Fruit fly (Drosophila melanogaster): ENCODE data around the gene CG14304.
A peak's percentile ranks its signal among the peaks of the same experiment; 100 is the strongest.

CG14304 gene

DNA sequence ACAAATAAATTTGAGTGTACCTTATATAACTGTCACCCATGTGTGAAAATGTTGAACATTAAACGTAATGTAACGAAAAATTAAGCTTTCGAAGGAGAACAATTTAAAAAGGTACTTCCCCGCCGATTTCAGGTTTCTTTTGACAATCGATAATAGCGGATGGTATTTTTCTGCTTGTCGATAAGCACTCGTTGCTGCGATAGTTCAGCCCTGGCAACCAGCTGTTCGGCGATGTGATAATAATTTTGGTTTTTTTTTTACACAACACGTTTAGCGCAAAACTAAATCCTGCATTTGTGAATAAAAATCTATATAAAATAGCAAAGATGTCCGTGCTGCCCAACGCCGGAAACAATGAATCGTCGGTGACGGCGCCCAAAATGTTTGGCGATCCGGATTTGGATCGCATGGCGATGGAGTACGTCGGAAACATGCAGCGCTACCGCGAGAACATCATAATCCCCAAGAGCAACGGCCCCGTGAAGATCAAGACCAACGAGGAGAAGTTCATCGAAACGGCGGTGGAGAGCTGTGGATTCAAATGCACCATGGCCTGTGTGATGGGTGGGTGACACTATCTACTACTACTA, 46.6 kb upstream of the CG14304 start, which contains the start of gene CG31229 (continued):
- TF ChIP-seq CG16813 (GFP tag; IDR thresholded peaks at IDR 0.05; ENCODE audit: partially characterized antibody) (peak; percentile 43; the same call in 2 of the 3 replicates), luna (GFP tag; optimal IDR thresholded peaks at IDR 0.05) (no peak), CG7839 (tag; optimal IDR thresholded peaks at IDR 0.05) (no peak), hb (GFP tag; IDR thresholded peaks at IDR 0.05; ENCODE audit: partially characterized antibody) (0 out of 3 replicates have a peak, but pooled peaks have one; percentile 37), nau (GFP tag; optimal IDR thresholded peaks at IDR 0.05) (no peak), CG10209 (GFP tag; optimal IDR thresholded peaks at IDR 0.05) (no peak), emc (GFP tag; optimal IDR thresholded peaks at IDR 0.05) (no peak), grau (tag; optimal IDR thresholded peaks at IDR 0.05) (no peak), BEAF-32 (GFP tag; optimal IDR thresholded peaks at IDR 0.05) (peak; percentile 57), dimm (GFP tag; IDR thresholded peaks at IDR 0.05) (no peak), fru (optimal IDR thresholded peaks at IDR 0.05) (no peak), Meics (GFP tag; optimal IDR thresholded peaks at IDR 0.05) (no peak), MESR4 (GFP tag; optimal IDR thresholded peaks at IDR 0.05) (peak; percentile 53), Tbp (GFP tag; optimal IDR thresholded peaks at IDR 0.05) (no peak), kah (GFP tag; optimal IDR thresholded peaks at IDR 0.05) (peak; percentile 63), psq (GFP tag; optimal IDR thresholded peaks at IDR 0.05) (no peak), br (optimal IDR thresholded peaks at IDR 0.05) (no peak), CG17186 (GFP tag; optimal IDR thresholded peaks at IDR 0.05) (no peak), CG13296 (GFP tag; optimal IDR thresholded peaks at IDR 0.05) (no peak), CG10366 (GFP tag; IDR thresholded peaks at IDR 0.05) (no peak), CG10959 (GFP tag; IDR thresholded peaks at IDR 0.05) (no peak), CG8924 (tag; optimal IDR thresholded peaks at IDR 0.05) (no peak), Lpt (GFP tag; optimal IDR thresholded peaks at IDR 0.05) (no peak), CG8281 (tag; optimal IDR thresholded peaks at IDR 0.05) (no peak), CG9932 (GFP tag; IDR thresholded peaks at IDR 0.05) (no peak), bcd (GFP tag; optimal IDR thresholded peaks at IDR 0.05) (no peak), salm (tag; optimal IDR thresholded peaks at IDR 0.05) (no peak), peb (GFP tag; IDR thresholded peaks at IDR 0.05) (no peak), mam (GFP tag; optimal IDR thresholded peaks at IDR 0.05) (no peak), CG3281 (GFP tag; optimal IDR thresholded peaks at IDR 0.05) (no peak), kay (GFP tag; optimal IDR thresholded peaks at IDR 0.05) (no peak), CG16779 (GFP tag; IDR thresholded peaks at IDR 0.05) (no peak), CG10543 (GFP tag; optimal IDR thresholded peaks at IDR 0.05) (no peak), en (GFP tag; optimal IDR thresholded peaks at IDR 0.05) (no peak), Gug (GFP tag; IDR thresholded peaks at IDR 0.05) (no peak), CHES-1-like (GFP tag; optimal IDR thresholded peaks at IDR 0.05) (no peak), CG12155 (GFP tag; optimal IDR thresholded peaks at IDR 0.05) (peak; percentile 90), ftz-f1 (GFP tag; optimal IDR thresholded peaks at IDR 0.05) (no peak), Dref (GFP tag; IDR thresholded peaks at IDR 0.05) (peak; percentile 86), unc-4 (GFP tag; IDR thresholded peaks at IDR 0.05; ENCODE audit: partially characterized antibody) (peak; percentile 59), CG17328 (GFP tag; IDR thresholded peaks at IDR 0.05) (no peak), amos (GFP tag; IDR thresholded peaks at IDR 0.05; ENCODE audit: partially characterized antibody) (peak; percentile 55; the same call in 1 of the 2 replicates), sc (optimal IDR thresholded peaks at IDR 0.05) (no peak), sc (GFP tag; optimal IDR thresholded peaks at IDR 0.05) (no peak), fd3F (GFP tag; optimal IDR thresholded peaks at IDR 0.05) (no peak), CG12299 (tag; optimal IDR thresholded peaks at IDR 0.05) (no peak), lov (optimal IDR thresholded peaks at IDR 0.05) (no peak), lov (GFP tag; IDR thresholded peaks at IDR 0.05) (no peak), fd64A (GFP tag; optimal IDR thresholded peaks at IDR 0.05) (no peak), sens (GFP tag) (peak; percentile 72), CG2120 (GFP tag; optimal IDR thresholded peaks at IDR 0.05) (no peak), pb (GFP tag; optimal IDR thresholded peaks at IDR 0.05) (no peak), CG15073 (GFP tag; optimal IDR thresholded peaks at IDR 0.05) (no peak)
